Fruit fly (Drosophila melanogaster) whole organism, adult: Measurements from ENCODE around the gene Akap200.

Experiments
- CG12768 ChIP-seq: fragments of 200-800 bp; sonication (Bioruptor generic); optimal IDR thresholded peaks from 2 replicates; lab custom pipeline; 2017; ENCODE audit warnings: missing biosample characterization, missing genetic modification characterization, mild to moderate bottlenecking, moderate library complexity, missing genetic modification reagents
- CG14711 ChIP-seq: fragments of 200-800 bp; sonication (Bioruptor generic); optimal IDR thresholded peaks from 2 replicates; lab custom pipeline; 2018; ENCODE audit warnings: missing biosample characterization, mild to moderate bottlenecking, missing genetic modification characterization, moderate library complexity
- CG1620 ChIP-seq: fragments of 200-800 bp; sonication (Bioruptor generic); optimal IDR thresholded peaks from 2 replicates; lab custom pipeline; 2016; ENCODE audit warnings: missing biosample characterization, missing genetic modification characterization
- CG5204 ChIP-seq: fragments of 200-800 bp; sonication (Bioruptor generic); optimal IDR thresholded peaks from 2 replicates; lab custom pipeline; 2016; ENCODE audit warnings: missing biosample characterization, missing genetic modification characterization
- CG7045 ChIP-seq: fragments of 200-800 bp; sonication (Bioruptor generic); optimal IDR thresholded peaks from 2 replicates; lab custom pipeline; 2017; ENCODE audit warnings: missing biosample characterization, mild to moderate bottlenecking, missing genetic modification characterization
- CG7101 ChIP-seq: fragments of 200-800 bp; sonication (Bioruptor generic); optimal IDR thresholded peaks from 2 replicates; lab custom pipeline; 2018; ENCODE audit warnings: missing biosample characterization, mild to moderate bottlenecking, missing genetic modification characterization, moderate library complexity
- Clk ChIP-seq: fragments of 200-800 bp; sonication (Bioruptor generic); optimal IDR thresholded peaks from 2 replicates; lab custom pipeline; 2017; ENCODE audit warnings: missing biosample characterization, missing genetic modification characterization
- Crg-1 ChIP-seq: fragments of 200-800 bp; sonication (Bioruptor generic); optimal IDR thresholded peaks from 2 replicates; lab custom pipeline; 2016; ENCODE audit warnings: missing biosample characterization, missing genetic modification characterization
- bab1 ChIP-seq: fragments of 200-800 bp; sonication (Bioruptor generic); optimal IDR thresholded peaks from 3 replicates; lab custom pipeline; 2019; ENCODE audit warnings: missing biosample characterization, mild to moderate bottlenecking, missing genetic modification characterization, moderate library complexity
- cic ChIP-seq: fragments of 200-800 bp; sonication (Bioruptor generic); optimal IDR thresholded peaks from 2 replicates; lab custom pipeline; 2017; ENCODE audit warnings: missing biosample characterization, mild to moderate bottlenecking, missing genetic modification characterization, moderate library complexity
- kay ChIP-seq: fragments of 200-800 bp; sonication (Bioruptor generic); peaks from one replicate; lab custom pipeline; 2016; ENCODE audit warnings: missing biosample characterization, missing genetic modification characterization, borderline replicate concordance
- ovo ChIP-seq: fragments of 200-800 bp; sonication (Bioruptor generic); optimal IDR thresholded peaks from 2 replicates; lab custom pipeline; 2016; ENCODE audit warnings: missing biosample characterization, missing genetic modification characterization
- pad ChIP-seq: fragments of 200-800 bp; sonication (Bioruptor generic); optimal IDR thresholded peaks from 3 replicates; lab custom pipeline; 2017; ENCODE audit warnings: missing biosample characterization, missing genetic modification characterization, mild to moderate bottlenecking, moderate library complexity, missing genetic modification reagents
- tj ChIP-seq: fragments of 200-800 bp; sonication (Bioruptor generic); optimal IDR thresholded peaks from 3 replicates; lab custom pipeline; 2017; ENCODE audit warnings: missing biosample characterization, mild to moderate bottlenecking, missing genetic modification characterization, moderate library complexity

- TF ChIP-seq CG12768 (GFP tag; lab: Kevin White, UChicago) = no peak
- no peak for TF ChIP-seq CG7045 (GFP tag; lab: Kevin White, UChicago)
- TF ChIP-seq ovo = no peak
- no peak for TF ChIP-seq tj (GFP tag; lab: Kevin White, UChicago)
- TF ChIP-seq CG14711 (tag; lab: Kevin White, UChicago) = no peak
- no peak for TF ChIP-seq CG1620 (GFP tag; lab: Kevin White, UChicago)
- no peak for TF ChIP-seq CG5204 (GFP tag; lab: Kevin White, UChicago)
- no peak for TF ChIP-seq kay
- TF ChIP-seq pad = no peak
- no peak for TF ChIP-seq cic
- no peak for TF ChIP-seq Clk (GFP tag; lab: Kevin White, UChicago)
- no peak for TF ChIP-seq Crg-1 (GFP tag; lab: Kevin White, UChicago)
- no peak for TF ChIP-seq CG7101 (tag; lab: Kevin White, UChicago)
- TF ChIP-seq bab1 = no peak
These were observed 63.6 kb downstream of the Akap200 start for dm6 chr2L:8478911-8479706.
